Worm (Caenorhabditis elegans) whole organism, young adult: ENCODE results near the gene F58H7.5.

ENCODE experiments used
- F10E7.11 ChIP-seq: sonication (generic microtip); optimal IDR thresholded peaks from 2 replicates; lab custom pipeline; 2017; ENCODE audit warnings: mild to moderate bottlenecking, missing genetic modification characterization, moderate library complexity, missing compliant biosample characterization
- T26A5.8 ChIP-seq: sonication (generic microtip); optimal IDR thresholded peaks from 2 replicates; lab custom pipeline; 2016; ENCODE audit warnings: missing genetic modification characterization, missing compliant biosample characterization
- hlh-12 ChIP-seq: sonication (generic microtip); optimal IDR thresholded peaks from 2 replicates; lab custom pipeline; 2016; ENCODE audit warnings: missing genetic modification characterization, missing compliant biosample characterization
- pha-4 ChIP-seq: fragments of 150-350 bp; sonication (generic microtip); optimal IDR thresholded peaks from 2 replicates; lab custom pipeline; 2014; ENCODE audit warnings: missing biosample characterization, missing genetic modification reagents, missing genetic modification characterization
- rec-8 ChIP-seq, 2 experiments: sonication (generic microtip); optimal IDR thresholded peaks; 2 replicates each; lab custom pipeline; 2016; ENCODE audit warnings: mild to moderate bottlenecking in 2 of 2, missing genetic modification characterization in 2 of 2, missing genetic modification reagents in 2 of 2, missing genotype in 2 of 2, missing biosample characterization in 1 of 2, missing compliant biosample characterization in 1 of 2, moderate library complexity in 1 of 2

DNA sequence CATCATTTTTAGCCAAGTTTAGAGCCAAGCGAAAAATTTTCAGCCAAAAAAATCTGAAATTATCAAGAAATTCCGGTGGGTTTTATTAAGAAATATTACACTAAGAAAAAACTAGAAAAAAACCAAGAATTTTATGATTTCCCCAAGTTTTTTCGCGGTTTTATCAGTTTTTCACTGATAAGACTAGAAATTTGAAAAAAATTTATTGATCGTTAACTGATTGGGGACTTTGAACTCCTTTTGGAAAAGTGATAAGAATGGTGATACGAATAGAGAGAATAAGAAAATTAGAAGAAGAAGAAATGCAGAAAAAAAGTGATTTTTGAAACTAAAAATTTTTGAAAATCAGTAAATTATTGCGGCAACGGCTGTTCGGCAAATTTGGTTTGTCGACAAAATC is 25.8 kb downstream of the F58H7.5 start, which contains the start of gene faah-3:
- no peak for TF ChIP-seq hlh-12
- TF ChIP-seq rec-8 (tag; optimal IDR thresholded peaks at IDR 0.05; lab: Kevin White, UChicago), result no peak
- TF ChIP-seq F10E7.11 (tag; lab: Kevin White, UChicago), result no peak
- no peak for TF ChIP-seq T26A5.8 (tag; lab: Kevin White, UChicago)
- TF ChIP-seq pha-4 (tag; lab: Kevin White, UChicago), result no peak
